Fruit fly (Drosophila melanogaster) Kc167 (cell line): ENCODE data around the gene CG7298.

ENCODE experiments used
- Myc ChIP-seq: fragments of >200 bp; optimal IDR thresholded peaks from 2 replicates; lab custom pipeline; 2017; ENCODE audit warnings: missing external identifiers
- Sin3A ChIP-seq: fragments of >200 bp; optimal IDR thresholded peaks from 2 replicates; lab custom pipeline; 2018; ENCODE audit warnings: missing external identifiers
- h ChIP-seq: fragments of >200 bp; optimal IDR thresholded peaks from 3 replicates; lab custom pipeline; 2018; ENCODE audit warnings: missing external identifiers
- insv ChIP-seq: fragments of >200 bp; optimal IDR thresholded peaks from 3 replicates; lab custom pipeline; 2018; ENCODE audit warnings: missing external identifiers
- psq ChIP-seq: fragments of >200 bp; optimal IDR thresholded peaks from 2 replicates; lab custom pipeline; 2017; ENCODE audit warnings: missing external identifiers
- ttk ChIP-seq: sonication (Bioruptor generic); optimal IDR thresholded peaks from 2 replicates; lab custom pipeline; 2017; ENCODE audit warnings: missing external identifiers

DNA sequence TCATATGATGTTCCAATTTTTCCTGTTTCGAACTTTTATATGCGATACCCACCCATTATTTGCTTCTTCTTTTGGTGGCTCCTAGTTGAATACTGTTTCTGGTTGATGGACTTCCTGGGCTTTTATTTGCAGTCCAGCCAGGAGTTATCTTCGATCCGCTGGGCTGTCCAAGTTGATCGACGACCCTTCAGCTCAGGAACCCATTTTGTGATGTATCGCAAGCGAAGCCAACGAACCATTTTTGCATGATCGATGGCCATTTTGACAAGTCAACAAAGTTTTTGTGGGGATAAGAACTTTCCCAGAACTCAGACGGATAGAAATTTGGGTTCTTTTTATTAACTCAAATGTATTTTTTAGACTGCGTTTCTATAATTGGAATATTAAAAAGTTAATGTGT is 2.5 kb upstream of the CG7298 start, which contains the start of gene CG7290:
- no peak for TF ChIP-seq psq (lab: Kevin White, UChicago)
- no peak for TF ChIP-seq ttk (lab: Kevin White, UChicago)
- no peak for TF ChIP-seq Myc (lab: Kevin White, UChicago)
- TF ChIP-seq Sin3A, result no peak
- TF ChIP-seq h (lab: Kevin White, UChicago), result no peak
- no peak for TF ChIP-seq insv (lab: Kevin White, UChicago)
